Worm (Caenorhabditis elegans): ENCODE results near the gene T10B5.4.

Gene T10B5.4

ce11 chrV:1824528-1824927 is 47.1 kb downstream of the T10B5.4 start:
- TF ChIP-seq ztf-29 (GFP tag; IDR thresholded peaks at IDR 0.05) (no peak), tab-1 (GFP tag; IDR thresholded peaks at IDR 0.05) (no peak), flt-1 (GFP tag; IDR thresholded peaks at IDR 0.05) (no peak), ref-1 (GFP tag; conservative IDR thresholded peaks at IDR 0.05) (no peak), med-1 (GFP tag; optimal IDR thresholded peaks at IDR 0.05; ENCODE audit: insufficient read depth) (no peak), cog-1 (tag; optimal IDR thresholded peaks at IDR 0.05) (no peak), ztf-23 (GFP tag; IDR thresholded peaks at IDR 0.05) (no peak), klf-2 (GFP tag; conservative IDR thresholded peaks at IDR 0.05) (no peak), T22C8.4 (GFP tag; IDR thresholded peaks at IDR 0.05) (no peak)

- TF ChIP-seq ztf-29 (GFP tag; IDR thresholded peaks at IDR 0.05): no peak
- TF ChIP-seq tab-1 (GFP tag; IDR thresholded peaks at IDR 0.05): peak; percentile 67; the same call in 1 of the 2 replicates
- no peak for TF ChIP-seq T22C8.4 (GFP tag; IDR thresholded peaks at IDR 0.05)
- peak; percentile 76 for TF ChIP-seq ztf-23 (GFP tag; IDR thresholded peaks at IDR 0.05)
- TF ChIP-seq flt-1 (GFP tag; IDR thresholded peaks at IDR 0.05): peak; percentile 46; the same call in 1 of the 2 replicates
- TF ChIP-seq ref-1 (GFP tag; conservative IDR thresholded peaks at IDR 0.05): 0 out of 2 replicates have a peak, but pooled peaks have one; percentile 37
- 0 out of 2 replicates have a peak, but pooled peaks have one; percentile 53 for TF ChIP-seq klf-2 (GFP tag; conservative IDR thresholded peaks at IDR 0.05)
- TF ChIP-seq med-1 (GFP tag; optimal IDR thresholded peaks at IDR 0.05; ENCODE audit: insufficient read depth): peak; percentile 81
- TF ChIP-seq cog-1 (tag; optimal IDR thresholded peaks at IDR 0.05): no peak
Measured at ce11 chrV:1821287-1821686, 50.3 kb downstream of the T10B5.4 start, which contains the start of the genes gly-7 and mrpl-39. Gene gly-7 (minus strand): TSS chrV:1821323. Gene mrpl-39 (plus strand): TSS chrV:1821579.

DNA sequence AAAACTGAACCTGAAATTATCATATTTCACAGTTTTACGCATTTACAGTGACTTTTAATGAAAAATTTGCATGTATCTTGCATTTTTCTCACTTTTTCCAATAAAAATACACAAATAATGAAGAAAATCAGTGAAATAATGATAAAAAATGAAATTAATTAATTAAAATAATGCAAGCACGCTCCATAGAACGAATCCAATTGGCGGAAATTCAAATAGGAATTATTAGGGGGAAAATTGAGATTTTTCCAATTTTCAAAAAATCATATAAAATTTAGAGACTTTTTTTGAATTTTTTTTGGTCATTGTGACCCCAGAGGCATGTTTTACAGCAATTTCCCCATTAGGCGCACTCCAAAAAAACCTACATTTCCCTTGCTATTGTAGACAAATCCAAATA is 50.9 kb downstream of the T10B5.4 start:
- TF ChIP-seq tab-1 (GFP tag; IDR thresholded peaks at IDR 0.05) (no peak), klf-2 (GFP tag; conservative IDR thresholded peaks at IDR 0.05) (no peak), ztf-29 (GFP tag; IDR thresholded peaks at IDR 0.05) (no peak), ztf-23 (GFP tag; IDR thresholded peaks at IDR 0.05) (no peak), cog-1 (tag; optimal IDR thresholded peaks at IDR 0.05) (no peak), T22C8.4 (GFP tag; IDR thresholded peaks at IDR 0.05) (no peak), med-1 (GFP tag; optimal IDR thresholded peaks at IDR 0.05; ENCODE audit: insufficient read depth) (no peak), ref-1 (GFP tag; conservative IDR thresholded peaks at IDR 0.05) (no peak), flt-1 (GFP tag; IDR thresholded peaks at IDR 0.05) (no peak)

All from whole organism, midembryonic.